Fruit fly (Drosophila melanogaster) whole organism: ENCODE results near the gene Cyp4ac2.

Source experiments
- CG8478 ChIP-seq: fragments of >200 bp; optimal IDR thresholded peaks from 2 replicates; lab custom pipeline; 2018; ENCODE audit warnings: inconsistent platforms
- psq ChIP-seq: fragments of >200 bp; optimal IDR thresholded peaks from 2 replicates; lab custom pipeline; 2017

DNA sequence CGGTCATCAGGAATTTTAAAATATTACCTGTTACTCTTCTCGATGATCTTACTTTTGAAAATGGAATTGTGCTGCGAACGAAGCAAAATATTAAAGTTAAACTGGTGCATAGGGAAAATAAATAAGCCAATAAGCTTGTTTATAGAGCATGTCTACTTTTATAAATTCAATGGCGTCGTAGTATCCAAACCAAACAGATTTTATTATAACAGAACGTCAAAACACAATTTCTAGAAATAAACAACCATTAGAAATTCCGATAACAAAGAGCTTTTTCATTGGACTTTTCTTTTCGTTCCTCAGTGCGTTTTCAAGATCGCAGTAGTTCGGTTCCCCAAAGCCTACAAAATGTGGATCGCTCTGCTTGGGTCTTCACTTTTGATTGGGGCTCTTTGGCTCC is 2.0 kb downstream of the Cyp4ac2 start, which contains the start of gene Cyp4ac3:
- TF ChIP-seq CG8478 (lab: Kevin White, UChicago) (no peak), psq (no peak)
